Worm (Caenorhabditis elegans): Measurements from ENCODE around the gene fos-1.

Gene fos-1

ce11 chrV:6044448-6044847 lies 41.0 kb downstream of the fos-1 start:
- TF ChIP-seq unc-130 (tag; optimal IDR thresholded peaks at IDR 0.05) (no peak), mab-9 (GFP tag; IDR thresholded peaks at IDR 0.05) (no peak), sup-37 (GFP tag; optimal IDR thresholded peaks at IDR 0.05) (no peak), fkh-4 (tag; optimal IDR thresholded peaks at IDR 0.05; ENCODE audit: borderline replicate concordance) (no peak), dpl-1 (GFP tag; optimal IDR thresholded peaks at IDR 0.05) (no peak), pag-3 (tag; optimal IDR thresholded peaks at IDR 0.05; ENCODE audit: borderline replicate concordance, insufficient read depth) (no peak), jun-1 (tag; optimal IDR thresholded peaks at IDR 0.05) (no peak), ceh-82 (tag; optimal IDR thresholded peaks at IDR 0.05) (no peak), nhr-76 (tag; optimal IDR thresholded peaks at IDR 0.05) (no peak)

ce11 chrV:6044853-6045594 lies 41.6 kb downstream of the fos-1 start, which contains the start of gene R01B10.3:
R01B10.3 (minus strand) TSS chrV:6045129.
- no peak for TF ChIP-seq ets-5 (GFP tag; IDR thresholded peaks at IDR 0.05)
- TF ChIP-seq elt-2 (tag; optimal IDR thresholded peaks at IDR 0.05), result peak; percentile 2
- no peak for TF ChIP-seq efl-1 (optimal IDR thresholded peaks at IDR 0.05)
- peak in 1 of 2 experiments; percentile 93 for TF ChIP-seq efl-1 (GFP tag; optimal IDR thresholded peaks at IDR 0.05 in 1 of 2)

ce11 chrV:6047818-6048217 lies 44.4 kb downstream of the fos-1 start, which contains the start of gene pgap-3:
pgap-3 (minus strand) TSS chrV:6047918.
- no peak for TF ChIP-seq ceh-8 (GFP tag; optimal IDR thresholded peaks at IDR 0.05)
- no peak for TF ChIP-seq nhr-47 (tag; optimal IDR thresholded peaks at IDR 0.05)
- TF ChIP-seq sup-37 (GFP tag; optimal IDR thresholded peaks at IDR 0.05), result no peak
- no peak for TF ChIP-seq lin-39 (tag; optimal IDR thresholded peaks at IDR 0.05)
- TF ChIP-seq mef-2 (tag; optimal IDR thresholded peaks at IDR 0.05), result no peak

ce11 chrV:6051159-6051558 lies 47.8 kb downstream of the fos-1 start, which contains the start of gene jamp-1:
jamp-1 (minus strand) TSS chrV:6051259.
- TF ChIP-seq unc-62 (GFP tag; optimal IDR thresholded peaks at IDR 0.05) (no peak), lin-14 (GFP tag; optimal IDR thresholded peaks at IDR 0.05) (no peak), vab-15 (tag; optimal IDR thresholded peaks at IDR 0.05) (no peak), elt-3 (tag; optimal IDR thresholded peaks at IDR 0.05) (no peak), blmp-1 (tag; optimal IDR thresholded peaks at IDR 0.05) (no peak), alr-1 (tag; optimal IDR thresholded peaks at IDR 0.05; ENCODE audit: borderline replicate concordance) (no peak), nhr-20 (tag; optimal IDR thresholded peaks at IDR 0.05) (no peak), pax-3 (tag; optimal IDR thresholded peaks at IDR 0.05) (no peak), fos-1 (tag; optimal IDR thresholded peaks at IDR 0.05) (no peak), nhr-85 (tag) (no peak), nhr-84 (tag; optimal IDR thresholded peaks at IDR 0.05) (no peak), sptf-1 (tag; optimal IDR thresholded peaks at IDR 0.05) (no peak), snu-23 (GFP tag; optimal IDR thresholded peaks at IDR 0.05) (no peak), ceh-82 (tag; optimal IDR thresholded peaks at IDR 0.05) (no peak), swsn-7 (tag; optimal IDR thresholded peaks at IDR 0.05) (no peak), ets-5 (GFP tag; IDR thresholded peaks at IDR 0.05) (no peak)

- TF ChIP-seq elt-3 (tag; optimal IDR thresholded peaks at IDR 0.05), result peak in 2 of 6 experiments; percentile 56 to 58
- TF ChIP-seq nhr-90 (tag; optimal IDR thresholded peaks at IDR 0.05; ENCODE audit: poor library complexity), result peak; percentile 64
- peak; percentile 64 to 87 (median 66) for TF ChIP-seq ceh-82 (tag; optimal IDR thresholded peaks at IDR 0.05)
- TF ChIP-seq snpc-4 (tag; optimal IDR thresholded peaks at IDR 0.05), result peak; percentile 71
- peak; percentile 69 for TF ChIP-seq isw-1 (GFP tag; IDR thresholded peaks at IDR 0.05)
- no peak for TF ChIP-seq pqm-1 (tag; optimal IDR thresholded peaks at IDR 0.05)
- no peak for TF ChIP-seq alr-1 (tag; optimal IDR thresholded peaks at IDR 0.05; ENCODE audit: borderline replicate concordance)
- TF ChIP-seq fkh-8 (tag; optimal IDR thresholded peaks at IDR 0.05), result peak; percentile 92
- peak; percentile 80 for TF ChIP-seq lin-15B (tag; optimal IDR thresholded peaks at IDR 0.05)
- peak; percentile 78 for TF ChIP-seq nhr-77 (tag; optimal IDR thresholded peaks at IDR 0.05)
- TF ChIP-seq nhr-20 (tag; optimal IDR thresholded peaks at IDR 0.05), result peak; percentile 89
- peak; percentile 72 for TF ChIP-seq lin-13 (GFP tag; optimal IDR thresholded peaks at IDR 0.05)
- peak; percentile 39 for TF ChIP-seq mef-2 (tag; optimal IDR thresholded peaks at IDR 0.05)
- peak; percentile 75 for TF ChIP-seq tbx-2 (tag; optimal IDR thresholded peaks at IDR 0.05)
- TF ChIP-seq ceh-88 (GFP tag; IDR thresholded peaks at IDR 0.05), result peak; percentile 76
- peak; percentile 57 for TF ChIP-seq ceh-8 (GFP tag; optimal IDR thresholded peaks at IDR 0.05)
- peak; percentile 76 to 91 for TF ChIP-seq lsy-2 (tag; optimal IDR thresholded peaks at IDR 0.05)
- peak; percentile 67 for TF ChIP-seq jun-1 (tag; optimal IDR thresholded peaks at IDR 0.05)
- no peak for TF ChIP-seq nhr-28 (tag; optimal IDR thresholded peaks at IDR 0.05)
Measured at ce11 chrV:6053188-6053687, 49.8 kb downstream of the fos-1 start, which contains the start of gene seip-1. seip-1 (minus strand) TSS chrV:6053238.

Measured in whole organism, L1 larva.